Worm (Caenorhabditis elegans) whole organism, L4 larva: Measurements from ENCODE around the gene C18A3.11.

ENCODE experiments used
- F26F4.8 ChIP-seq: fragments of 200-800 bp; sonication (Bioruptor generic); conservative IDR thresholded peaks from 2 replicates; pipeline ENCODE4 v1.3.6; 2022; ENCODE audit warnings: missing genetic modification characterization, missing compliant biosample characterization
- F37D6.2 ChIP-seq: sonication (generic microtip); optimal IDR thresholded peaks from 2 replicates; lab custom pipeline; 2016; ENCODE audit warnings: mild to moderate bottlenecking, missing genetic modification characterization, missing compliant biosample characterization
- T26A8.4 ChIP-seq: fragments of 200-800 bp; sonication (Bioruptor generic); IDR thresholded peaks from 2 replicates; pipeline ENCODE4 v1.3.6; 2022; ENCODE audit warnings: missing genetic modification characterization, missing compliant biosample characterization
- ZK337.2 ChIP-seq: fragments of 200-800 bp; sonication (Bioruptor generic); IDR thresholded peaks from 2 replicates; pipeline ENCODE4 v1.3.6; 2022; ENCODE audit warnings: missing genetic modification reagents, missing genetic modification characterization, missing compliant biosample characterization
- aha-1 ChIP-seq: fragments of 150-350 bp; peaks from one replicate; lab custom pipeline; 2014; ENCODE audit warnings: missing biosample characterization, missing genetic modification characterization
- attf-4 ChIP-seq: sonication (generic microtip); optimal IDR thresholded peaks from 3 replicates; lab custom pipeline; 2017; ENCODE audit warnings: missing biosample characterization, missing genetic modification characterization
- ceh-20 ChIP-seq: fragments of 200-800 bp; sonication (Bioruptor generic); IDR thresholded peaks from 2 replicates; pipeline ENCODE4 v1.3.6; 2022; ENCODE audit warnings: missing genetic modification reagents, missing genetic modification characterization, missing compliant biosample characterization
- ceh-44 ChIP-seq: fragments of 200-800 bp; sonication (Bioruptor generic); IDR thresholded peaks from 2 replicates; pipeline ENCODE4 v1.3.6; 2022; ENCODE audit warnings: missing genetic modification reagents, missing genetic modification characterization, missing compliant biosample characterization
- ceh-62 ChIP-seq: sonication (generic microtip); optimal IDR thresholded peaks from 2 replicates; lab custom pipeline; 2017; ENCODE audit warnings: missing biosample characterization, missing genetic modification characterization
- ctbp-1 ChIP-seq: fragments of 200-800 bp; sonication (Bioruptor generic); IDR thresholded peaks from 2 replicates; pipeline ENCODE4 v1.3.6; 2022; ENCODE audit warnings: missing genetic modification reagents, missing genetic modification characterization, missing compliant biosample characterization
- daf-16 ChIP-seq, 3 experiments: sonication (generic microtip); optimal IDR thresholded peaks; 2 replicates each; lab custom pipeline; 2016 to 2017; ENCODE audit warnings: missing genetic modification characterization in 3 of 3, missing genetic modification reagents in 3 of 3, mild to moderate bottlenecking in 2 of 3, missing compliant biosample characterization in 2 of 3, missing biosample characterization in 1 of 3, moderate library complexity in 1 of 3
- dmd-6 ChIP-seq: fragments of 200-800 bp; sonication (Bioruptor generic); IDR thresholded peaks from 2 replicates; pipeline ENCODE4 v1.3.6; 2022; ENCODE audit warnings: missing genetic modification reagents, missing genetic modification characterization, missing compliant biosample characterization
- dpl-1 ChIP-seq: fragments of 150-350 bp; optimal IDR thresholded peaks from 2 replicates; lab custom pipeline; 2014; ENCODE audit warnings: missing biosample characterization, missing genetic modification reagents, missing genetic modification characterization
- dve-1 ChIP-seq: sonication (generic microtip); optimal IDR thresholded peaks from 2 replicates; lab custom pipeline; 2017; ENCODE audit warnings: antibody characterized with exemption, mild to moderate bottlenecking, missing genetic modification characterization, missing compliant biosample characterization; ENCODE audit not compliant: insufficient read depth
- gei-8 ChIP-seq: fragments of 200-800 bp; sonication (Bioruptor generic); optimal IDR thresholded peaks from 2 replicates; lab custom pipeline; 2018; ENCODE audit warnings: mild to moderate bottlenecking, missing genetic modification characterization, missing compliant biosample characterization
- hlh-11 ChIP-seq: fragments of 200-800 bp; sonication (Bioruptor generic); optimal IDR thresholded peaks from 2 replicates; lab custom pipeline; 2018; ENCODE audit warnings: mild to moderate bottlenecking, missing genetic modification characterization, missing compliant biosample characterization
- hlh-30 ChIP-seq: sonication (generic microtip); optimal IDR thresholded peaks from 2 replicates; lab custom pipeline; 2017; ENCODE audit warnings: antibody characterized with exemption, mild to moderate bottlenecking, missing genetic modification characterization, missing compliant biosample characterization; ENCODE audit not compliant: insufficient read depth
- hmg-1.1 ChIP-seq: fragments of 200-800 bp; sonication (Bioruptor generic); IDR thresholded peaks from 2 replicates; pipeline ENCODE4 v1.3.6; 2022; ENCODE audit warnings: missing genetic modification reagents, missing genetic modification characterization, missing compliant biosample characterization
- lin-1 ChIP-seq: fragments of 200-800 bp; sonication (Bioruptor generic); IDR thresholded peaks from 2 replicates; pipeline ENCODE4 v1.3.6; 2022; ENCODE audit warnings: missing genetic modification reagents, missing genetic modification characterization, missing compliant biosample characterization
- lin-38 ChIP-seq: fragments of 200-800 bp; sonication (Bioruptor generic); IDR thresholded peaks from 2 replicates; pipeline ENCODE4 v1.3.6; 2022; ENCODE audit warnings: missing genetic modification reagents, missing genetic modification characterization, missing compliant biosample characterization
- lir-3 ChIP-seq: sonication (generic microtip); optimal IDR thresholded peaks from 2 replicates; lab custom pipeline; 2016; ENCODE audit warnings: mild to moderate bottlenecking, missing genetic modification characterization, missing compliant biosample characterization
- lsy-2 ChIP-seq, 2 experiments: fragments of 150-350 bp in 1 of 2; sonication (generic microtip) in 1 of 2; optimal IDR thresholded peaks; 2 replicates each; lab custom pipeline; 2014 to 2017; ENCODE audit warnings: missing biosample characterization in 2 of 2, missing genetic modification characterization in 2 of 2
- madf-5 ChIP-seq, 2 experiments: fragments of 200-800 bp; sonication (Bioruptor generic); IDR thresholded peaks; 2 replicates each; pipeline ENCODE4 v1.3.6; 2022; ENCODE audit warnings: missing compliant biosample characterization in 2 of 2, missing genetic modification characterization in 2 of 2
- mdt-29 ChIP-seq: fragments of 200-800 bp; sonication (Bioruptor generic); IDR thresholded peaks from 2 replicates; pipeline ENCODE4 v1.3.6; 2022; ENCODE audit warnings: missing genetic modification reagents, missing genetic modification characterization, missing compliant biosample characterization
- mep-1 ChIP-seq: fragments of 150-350 bp; sonication (generic microtip); optimal IDR thresholded peaks from 3 replicates; lab custom pipeline; 2014; ENCODE audit warnings: missing biosample characterization, missing genetic modification characterization
- mxl-3 ChIP-seq: fragments of 200-800 bp; sonication (Bioruptor generic); optimal IDR thresholded peaks from 2 replicates; lab custom pipeline; 2018; ENCODE audit warnings: mild to moderate bottlenecking, missing genetic modification characterization, missing compliant biosample characterization
- nhr-10 ChIP-seq: fragments of 150-350 bp; optimal IDR thresholded peaks from 2 replicates; lab custom pipeline; 2014; ENCODE audit warnings: missing biosample characterization, missing genetic modification characterization
- nhr-102 ChIP-seq: sonication (generic microtip); optimal IDR thresholded peaks from 2 replicates; lab custom pipeline; 2016; ENCODE audit warnings: mild to moderate bottlenecking, missing genetic modification characterization, moderate library complexity, missing compliant biosample characterization
- nhr-11 ChIP-seq: fragments of 150-350 bp; optimal IDR thresholded peaks from 2 replicates; lab custom pipeline; 2014; ENCODE audit warnings: missing biosample characterization, missing genetic modification characterization
- nhr-28 ChIP-seq: fragments of 150-350 bp; optimal IDR thresholded peaks from 2 replicates; lab custom pipeline; 2014; ENCODE audit warnings: missing biosample characterization, missing genetic modification characterization
- nhr-41 ChIP-seq: fragments of 200-800 bp; sonication (Bioruptor generic); IDR thresholded peaks from 2 replicates; pipeline ENCODE4 v1.3.6; 2022; ENCODE audit warnings: missing genetic modification reagents, missing genetic modification characterization, missing compliant biosample characterization
- nhr-48 ChIP-seq: sonication (generic microtip); optimal IDR thresholded peaks from 2 replicates; lab custom pipeline; 2016; ENCODE audit warnings: mild to moderate bottlenecking, missing genetic modification characterization, missing compliant biosample characterization
- nhr-6 ChIP-seq: fragments of 150-350 bp; optimal IDR thresholded peaks from 2 replicates; lab custom pipeline; 2014; ENCODE audit warnings: missing biosample characterization, missing genetic modification characterization
- nhr-77 ChIP-seq: fragments of 150-350 bp; optimal IDR thresholded peaks from 2 replicates; lab custom pipeline; 2014; ENCODE audit warnings: missing biosample characterization, missing genetic modification characterization
- pha-4 ChIP-seq, 2 experiments: fragments of 150-350 bp in 1 of 2; fragments of 200-800 bp in 1 of 2; sonication (Bioruptor generic) in 1 of 2; IDR thresholded peaks in 1 of 2; optimal IDR thresholded peaks in 1 of 2; 2 replicates each; pipeline versions ENCODE4 v1.3.6 to Lab custom; 2014 to 2022; ENCODE audit warnings: missing genetic modification characterization in 2 of 2, missing genetic modification reagents in 2 of 2, missing biosample characterization in 1 of 2, missing compliant biosample characterization in 1 of 2
- php-3 ChIP-seq: fragments of 200-800 bp; sonication (Bioruptor generic); IDR thresholded peaks from 2 replicates; pipeline ENCODE4 v1.3.6; 2022; ENCODE audit warnings: missing genetic modification reagents, missing genetic modification characterization, missing compliant biosample characterization
- pqm-1 ChIP-seq: sonication (generic microtip); optimal IDR thresholded peaks from 2 replicates; lab custom pipeline; 2017; ENCODE audit warnings: missing biosample characterization, missing genetic modification characterization
- rbr-2 ChIP-seq: sonication (generic microtip); optimal IDR thresholded peaks from 2 replicates; lab custom pipeline; 2016; ENCODE audit warnings: missing genotype, missing genetic modification characterization, missing compliant biosample characterization
- set-16 ChIP-seq: fragments of 200-800 bp; sonication (Bioruptor generic); IDR thresholded peaks from 2 replicates; pipeline ENCODE4 v1.3.6; 2022; ENCODE audit warnings: missing genetic modification reagents, missing genetic modification characterization, missing compliant biosample characterization
- spr-1 ChIP-seq: sonication (generic microtip); optimal IDR thresholded peaks from 2 replicates; lab custom pipeline; 2016; ENCODE audit warnings: mild to moderate bottlenecking, missing genetic modification characterization, missing compliant biosample characterization
- spr-3 ChIP-seq: fragments of 200-800 bp; sonication (Bioruptor generic); optimal IDR thresholded peaks from 2 replicates; lab custom pipeline; 2018; ENCODE audit warnings: mild to moderate bottlenecking, missing genetic modification characterization, missing compliant biosample characterization
- tra-1 ChIP-seq: fragments of 200-800 bp; sonication (Bioruptor generic); IDR thresholded peaks from 2 replicates; pipeline ENCODE4 v1.3.6; 2022; ENCODE audit warnings: missing genetic modification reagents, missing genetic modification characterization, missing compliant biosample characterization
- unc-62 ChIP-seq, 3 experiments: fragments of 150-350 bp in 1 of 3; sonication (generic microtip); optimal IDR thresholded peaks in 2 of 3; peaks in 1 of 3; 1 replicate in 1 of 3; 2 replicates in 2 of 3; lab custom pipeline; 2014 to 2017; ENCODE audit warnings: missing biosample characterization in 3 of 3, missing genetic modification characterization in 3 of 3, missing genetic modification reagents in 3 of 3, missing genotype in 1 of 3
- vab-7 ChIP-seq: fragments of 200-800 bp; sonication (Bioruptor generic); IDR thresholded peaks from 2 replicates; pipeline ENCODE4 v1.3.6; 2022; ENCODE audit warnings: missing genetic modification reagents, missing genetic modification characterization, missing compliant biosample characterization
- zag-1 ChIP-seq: fragments of 150-350 bp; optimal IDR thresholded peaks from 2 replicates; lab custom pipeline; 2014; ENCODE audit warnings: missing biosample characterization, missing genetic modification characterization
- ztf-7 ChIP-seq: fragments of 150-350 bp; optimal IDR thresholded peaks from 2 replicates; lab custom pipeline; 2014; ENCODE audit warnings: missing biosample characterization, missing genetic modification characterization

C18A3.11 gene

ce11 chrII:5748395-5748794 is 17.6 kb downstream of the C18A3.11 start:
- no peak for TF ChIP-seq aha-1 (tag; lab: Kevin White, UChicago)
- TF ChIP-seq T26A8.4: no peak
- TF ChIP-seq nhr-48 (tag; lab: Kevin White, UChicago): peak; percentile 27
- peak; percentile 14 for TF ChIP-seq mxl-3 (GFP tag; lab: Kevin White, UChicago)
- no peak for TF ChIP-seq ctbp-1 (GFP tag; lab: Robert Waterston, UW)
- TF ChIP-seq tra-1: peak; percentile 45; the same call in 1 of the 2 replicates
- peak; percentile 100 for TF ChIP-seq pqm-1
- peak; percentile 87 for TF ChIP-seq dmd-6
- TF ChIP-seq pha-4 (GFP tag; IDR thresholded peaks at IDR 0.05; lab: Robert Waterston, UW): peak; percentile 25; the same call in 1 of the 2 replicates
- TF ChIP-seq pha-4 (tag; optimal IDR thresholded peaks at IDR 0.05; lab: Kevin White, UChicago): no peak
- no peak for TF ChIP-seq rbr-2 (tag; lab: Kevin White, UChicago)
- no peak for TF ChIP-seq ZK337.2 (GFP tag; lab: Robert Waterston, UW)
- peak; percentile 46 for TF ChIP-seq nhr-10
- peak in 1 of 2 experiments; percentile 0 for TF ChIP-seq daf-16 (GFP tag; optimal IDR thresholded peaks at IDR 0.05; lab: Kevin White, UChicago)
- peak; percentile 78 for TF ChIP-seq daf-16 (tag; optimal IDR thresholded peaks at IDR 0.05; lab: Kevin White, UChicago)
- peak; percentile 85 for TF ChIP-seq hlh-11 (tag; lab: Kevin White, UChicago)
- no peak for TF ChIP-seq lsy-2 (tag; optimal IDR thresholded peaks at IDR 0.05; lab: Kevin White, UChicago)
- peak; percentile 40 for TF ChIP-seq mep-1 (tag; lab: Kevin White, UChicago)
- no peak for TF ChIP-seq F26F4.8 (GFP tag; lab: Robert Waterston, UW)
- TF ChIP-seq unc-62 (GFP tag; optimal IDR thresholded peaks at IDR 0.05 in 1 of 2; lab: Kevin White, UChicago): peak in 1 of 2 experiments; percentile 55
- TF ChIP-seq unc-62 (tag; optimal IDR thresholded peaks at IDR 0.05; lab: Kevin White, UChicago): no peak
- peak; percentile 72 for TF ChIP-seq nhr-28 (tag; lab: Kevin White, UChicago)
- TF ChIP-seq dve-1: peak; percentile 89
- TF ChIP-seq gei-8: no peak
- TF ChIP-seq ztf-7: no peak
- TF ChIP-seq nhr-102: no peak
- TF ChIP-seq php-3 (GFP tag; lab: Robert Waterston, UW): peak; percentile 28; the same call in 1 of the 2 replicates

- no peak for TF ChIP-seq daf-16 (GFP tag; optimal IDR thresholded peaks at IDR 0.05; lab: Kevin White, UChicago)
- peak; percentile 44 for TF ChIP-seq daf-16 (tag; optimal IDR thresholded peaks at IDR 0.05; lab: Kevin White, UChicago)
- 0 out of 2 replicates have a peak, but pooled peaks have one; percentile 48 for TF ChIP-seq nhr-41
- no peak for TF ChIP-seq set-16 (GFP tag; lab: Robert Waterston, UW)
- peak; percentile 23 for TF ChIP-seq nhr-77 (tag; lab: Kevin White, UChicago)
- peak; percentile 94 for TF ChIP-seq pqm-1
- peak; percentile 44 for TF ChIP-seq dve-1
- TF ChIP-seq nhr-28 (tag; lab: Kevin White, UChicago): peak; percentile 80
- peak; percentile 62 for TF ChIP-seq hlh-11 (tag; lab: Kevin White, UChicago)
- TF ChIP-seq nhr-11 (tag; lab: Kevin White, UChicago): no peak
- TF ChIP-seq lin-38 (GFP tag; lab: Robert Waterston, UW): no peak
- no peak for TF ChIP-seq mdt-29
- no peak for TF ChIP-seq dpl-1
- TF ChIP-seq dmd-6: peak; percentile 65
- TF ChIP-seq nhr-6 (tag; lab: Kevin White, UChicago): peak; percentile 25
These were observed 19.0 kb downstream of the C18A3.11 start, which contains the start of gene ifb-2 for ce11 chrII:5749733-5750238. TSS of gene ifb-2 (plus strand) at chrII:5750188.

- TF ChIP-seq zag-1 (tag; lab: Kevin White, UChicago) (no peak), spr-1 (tag; lab: Kevin White, UChicago) (no peak), spr-3 (no peak), madf-5 (GFP tag; IDR thresholded peaks at IDR 0.05; lab: Robert Waterston, UW) (no peak), daf-16 (GFP tag; optimal IDR thresholded peaks at IDR 0.05; lab: Kevin White, UChicago) (no peak), daf-16 (tag; optimal IDR thresholded peaks at IDR 0.05; lab: Kevin White, UChicago) (peak; percentile 79), ceh-62 (no peak), vab-7 (no peak), lsy-2 (tag; optimal IDR thresholded peaks at IDR 0.05; lab: Kevin White, UChicago) (no peak), nhr-77 (tag; lab: Kevin White, UChicago) (peak; percentile 69), attf-4 (tag; lab: Kevin White, UChicago) (no peak), hmg-1.1 (GFP tag; lab: Robert Waterston, UW) (no peak), ceh-20 (GFP tag; lab: Robert Waterston, UW) (no peak), lir-3 (tag; lab: Kevin White, UChicago) (no peak), nhr-6 (tag; lab: Kevin White, UChicago) (no peak), lin-1 (0 out of 2 replicates have a peak, but pooled peaks have one; percentile 23), F37D6.2 (tag; lab: Kevin White, UChicago) (no peak), hlh-30 (tag; lab: Kevin White, UChicago) (no peak), nhr-11 (tag; lab: Kevin White, UChicago) (no peak), ceh-44 (GFP tag; lab: Robert Waterston, UW) (no peak)
These were observed 20.5 kb downstream of the C18A3.11 start for ce11 chrII:5751353-5751752.
